Fruit fly (Drosophila melanogaster) whole organism, embryonic: ENCODE measurements around the gene CG3556.

ENCODE experiments used
- B-H1 ChIP-seq: fragments of 200-800 bp; sonication (Bioruptor generic); IDR thresholded peaks from 3 replicates; pipeline ENCODE4 v1.3.6; 2022; ENCODE audit warnings: missing biosample characterization, missing genetic modification characterization
- CG10366 ChIP-seq: fragments of 200-800 bp; sonication (Bioruptor generic); IDR thresholded peaks from 2 replicates; pipeline ENCODE4 v1.3.6; 2022; ENCODE audit warnings: missing biosample characterization, missing genetic modification characterization
- CG2712 ChIP-seq: fragments of 200-800 bp; optimal IDR thresholded peaks from 3 replicates; lab custom pipeline; 2019; ENCODE audit warnings: missing biosample characterization, mild to moderate bottlenecking, missing genetic modification characterization, moderate library complexity
- Hey ChIP-seq: fragments of 200-800 bp; sonication (Bioruptor generic); optimal IDR thresholded peaks from 3 replicates; lab custom pipeline; 2018; ENCODE audit warnings: missing biosample characterization, mild to moderate bottlenecking, missing genetic modification characterization
- Hr78 ChIP-seq, 2 experiments: fragments of 200-800 bp in 1 of 2; fragments of >200 bp in 1 of 2; sonication (Bioruptor generic) in 1 of 2; optimal IDR thresholded peaks; 2 replicates each; lab custom pipeline; 2017 to 2019; ENCODE audit warnings: missing biosample characterization in 2 of 2, missing genetic modification characterization in 2 of 2, mild to moderate bottlenecking in 1 of 2, moderate library complexity in 1 of 2
- Myb ChIP-seq: fragments of 200-800 bp; sonication (Bioruptor generic); optimal IDR thresholded peaks from 2 replicates; lab custom pipeline; 2016; ENCODE audit warnings: missing biosample characterization, missing genetic modification characterization
- Ravus ChIP-seq: fragments of 200-800 bp; sonication (Bioruptor generic); IDR thresholded peaks from 2 replicates; pipeline ENCODE4 v1.3.6; 2022; ENCODE audit warnings: missing biosample characterization, missing genetic modification characterization

DNA sequence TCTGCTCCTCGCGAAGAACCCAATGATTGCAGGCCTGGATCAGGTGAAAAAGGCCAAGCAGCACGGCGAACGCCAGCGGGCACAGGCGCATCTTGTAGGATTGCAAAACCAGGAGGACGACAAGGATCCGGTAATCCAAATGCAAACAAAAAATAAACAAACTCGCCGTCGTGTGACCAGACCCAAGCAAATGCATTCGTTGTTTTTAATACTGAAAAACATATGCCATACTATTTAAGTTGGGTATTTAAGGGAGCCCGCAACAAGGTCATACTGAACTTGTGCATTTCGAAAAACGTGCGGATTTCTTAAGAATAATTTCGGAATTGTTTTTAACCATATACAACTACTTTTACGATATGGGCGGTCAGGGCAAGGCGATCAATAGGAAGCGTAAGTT, 21.7 kb downstream of the CG3556 start, which contains the start of the genes CG11436 and CG3527:
- TF ChIP-seq Hey (tag; lab: Kevin White, UChicago) (no peak), CG2712 (tag; lab: Kevin White, UChicago) (no peak), B-H1 (GFP tag; lab: Robert Waterston, UW) (no peak), Ravus (GFP tag; lab: Robert Waterston, UW) (no peak), CG10366 (GFP tag; lab: Robert Waterston, UW) (no peak), Hr78 (GFP tag; optimal IDR thresholded peaks at IDR 0.05; lab: Kevin White, UChicago) (no peak), Myb (GFP tag; lab: Kevin White, UChicago) (peak; percentile 45)
